Fruit fly (Drosophila melanogaster): Measurements from ENCODE around the gene Use1.

DNA sequence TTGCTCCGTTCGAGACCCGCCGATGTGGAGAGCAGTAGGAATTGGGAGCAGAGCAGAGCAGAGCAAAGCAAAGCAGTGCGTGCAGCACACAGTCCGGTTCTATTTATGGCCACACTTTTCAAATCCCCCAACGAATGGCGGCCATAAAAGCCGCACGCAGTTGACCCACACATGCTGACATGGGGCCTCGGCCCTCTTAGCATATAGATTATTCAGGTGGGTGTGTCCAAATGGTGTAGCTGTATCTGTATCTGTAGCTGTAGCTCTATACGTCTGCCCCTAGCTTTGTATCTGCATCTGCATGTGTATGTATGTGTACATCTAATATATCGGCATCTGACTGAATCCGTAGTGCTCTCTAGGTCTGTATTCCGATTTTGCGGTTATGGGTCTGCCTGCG is 15.7 kb downstream of the Use1 start:
- TF ChIP-seq CG7101 (tag; optimal IDR thresholded peaks at IDR 0.05) (no peak), CG11617 (GFP tag; optimal IDR thresholded peaks at IDR 0.05) (no peak), kay (GFP tag; ENCODE audit: borderline replicate concordance) (no peak), ovo (GFP tag; optimal IDR thresholded peaks at IDR 0.05) (no peak), pad (GFP tag; optimal IDR thresholded peaks at IDR 0.05) (no peak)
